Worm (Caenorhabditis elegans) whole organism, dauer: Measurements from ENCODE around the gene str-229.

ENCODE experiments used
- unc-62 ChIP-seq: sonication (generic microtip); optimal IDR thresholded peaks from 2 replicates; lab custom pipeline; 2017; ENCODE audit warnings: missing biosample characterization, missing genetic modification reagents, missing genetic modification characterization

The str-229 gene

DNA sequence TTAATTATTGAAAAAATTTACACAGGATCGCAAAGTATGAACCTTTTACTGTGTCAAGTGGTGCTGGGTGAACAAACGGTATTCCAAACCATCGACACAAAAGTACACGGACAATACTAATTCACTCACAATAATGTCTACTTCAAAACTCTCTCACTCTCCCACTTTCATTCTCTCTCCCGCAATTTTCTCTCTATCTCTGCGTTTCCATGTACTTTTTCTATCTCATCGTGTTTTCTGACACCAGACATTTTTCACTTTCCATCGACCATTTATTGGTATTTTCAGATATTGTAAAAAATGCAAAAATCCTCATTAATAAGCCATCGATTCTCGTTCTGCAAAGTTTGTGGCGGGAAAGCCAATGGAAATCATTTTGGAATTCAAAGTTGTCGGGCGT lies 3.5 kb upstream of the str-229 start, which contains the start of gene nhr-156:
Gene nhr-156 (plus strand): TSS at position 266 of the 400 bp plus-strand sequence.
- TF ChIP-seq unc-62 (GFP tag; lab: Kevin White, UChicago) = no peak

DNA sequence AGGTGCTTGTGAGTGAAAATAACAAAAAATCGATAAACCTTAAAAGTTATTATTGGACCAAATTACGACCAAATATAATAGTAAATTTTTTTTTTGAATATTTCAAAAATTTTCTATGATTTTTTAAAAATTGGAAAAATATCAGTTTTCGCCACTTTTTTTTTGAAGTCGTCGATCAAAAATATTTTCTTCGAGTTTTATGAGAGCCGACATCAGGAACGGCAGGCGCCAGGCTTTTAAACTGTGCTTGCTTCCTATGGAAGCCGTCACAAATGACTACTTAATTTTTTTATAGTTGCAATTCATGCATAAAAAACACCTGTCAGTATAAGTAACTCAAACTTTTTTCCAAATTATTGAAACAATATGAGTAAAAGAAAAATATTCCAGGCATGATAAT lies 1.1 kb upstream of the str-229 start:
- TF ChIP-seq unc-62 (GFP tag; lab: Kevin White, UChicago) = no peak

DNA sequence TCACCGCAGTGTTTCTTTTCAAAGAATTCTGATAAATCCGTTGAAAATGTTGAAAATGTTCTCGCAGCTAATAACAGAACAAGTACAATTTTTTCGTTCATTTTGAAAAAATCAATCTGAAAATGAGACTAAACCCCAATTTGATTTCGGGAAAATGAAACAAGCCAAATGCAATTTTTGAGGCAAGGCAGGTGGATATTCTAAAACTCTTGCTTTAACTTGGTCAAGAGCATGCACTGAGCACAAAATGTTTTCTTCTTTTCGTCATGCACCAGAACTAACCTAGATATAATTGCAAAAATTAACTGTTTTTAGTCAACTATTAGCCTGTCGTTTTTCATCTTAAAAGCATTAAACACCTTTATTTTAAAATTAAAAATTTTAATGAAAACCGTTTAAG lies 2.3 kb downstream of the str-229 start, which contains the start of gene irld-22:
Gene irld-22 (minus strand): TSS at position 101 of the 400 bp plus-strand sequence.
- TF ChIP-seq unc-62 (GFP tag; lab: Kevin White, UChicago) = no peak

DNA sequence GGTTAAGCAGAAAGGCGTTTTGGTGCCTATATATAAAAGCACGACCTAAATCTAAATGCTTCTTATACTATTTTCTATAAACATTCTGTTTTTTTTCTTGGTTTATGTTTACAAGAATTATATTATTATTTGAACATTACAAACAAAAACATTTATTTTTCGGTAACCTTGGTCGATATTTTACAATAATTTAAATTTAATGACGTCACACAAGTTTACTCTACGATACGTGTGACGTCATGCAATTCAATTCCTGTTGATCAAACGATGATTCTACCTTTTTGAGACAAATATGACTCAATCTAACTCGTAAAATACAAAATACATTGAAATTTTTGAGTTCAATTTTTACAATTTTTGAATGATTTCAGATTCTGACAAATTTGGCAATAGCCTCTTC lies 6.3 kb downstream of the str-229 start:
- no peak for TF ChIP-seq unc-62 (GFP tag; lab: Kevin White, UChicago)

DNA sequence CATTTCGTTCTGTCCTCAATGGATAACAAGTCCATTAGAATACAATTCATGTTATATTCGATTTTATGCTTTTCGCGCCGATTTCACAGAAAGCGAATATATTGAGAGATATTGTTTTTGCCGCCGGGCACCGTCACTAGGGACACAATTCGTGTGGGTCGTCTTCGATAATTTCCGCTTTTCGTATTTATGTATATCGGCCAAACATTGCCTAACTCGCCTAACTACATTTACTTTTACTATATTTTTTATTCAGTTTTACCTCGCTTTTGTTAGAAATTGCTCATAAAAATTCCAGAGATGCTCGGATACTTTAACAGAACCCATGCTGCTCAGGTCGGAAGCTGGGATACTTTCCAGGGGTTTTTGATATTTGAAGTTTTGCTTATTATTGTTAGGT lies 7.7 kb downstream of the str-229 start, which contains the start of gene sre-9:
Gene sre-9 (plus strand): TSS at position 301 of the 400 bp plus-strand sequence.
- no peak for TF ChIP-seq unc-62 (GFP tag; lab: Kevin White, UChicago)

DNA sequence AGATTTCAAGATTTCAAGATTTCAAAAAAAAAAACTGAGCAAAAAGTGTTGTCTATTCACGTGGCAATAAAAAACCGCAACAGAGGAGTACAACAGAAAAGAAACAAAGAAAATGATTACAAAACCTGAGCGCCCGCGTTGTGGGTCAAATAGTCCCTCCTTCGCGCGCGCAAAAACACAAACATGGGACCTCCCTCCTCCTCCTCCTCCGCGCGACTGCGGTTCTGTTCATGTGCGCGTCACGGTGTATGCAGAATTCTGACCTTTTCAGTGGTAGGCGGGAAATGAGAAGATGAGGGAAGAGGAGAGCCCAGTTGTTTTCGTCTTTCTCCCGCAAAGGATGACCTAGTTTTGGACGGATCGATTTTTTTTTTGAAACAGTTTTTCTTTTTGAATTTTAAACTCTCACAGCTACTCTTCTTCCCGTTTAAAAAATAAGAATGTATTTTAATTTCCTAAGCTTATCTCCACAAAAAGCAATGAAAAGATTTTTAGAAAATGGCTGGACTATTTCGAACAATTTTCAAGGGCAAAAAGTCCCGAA lies 9.9 kb downstream of the str-229 start, which contains the start of gene C17E7.4:
Gene C17E7.4 (plus strand): TSS at position 494 of the 544 bp plus-strand sequence.
- TF ChIP-seq unc-62 (GFP tag; lab: Kevin White, UChicago) = no peak

DNA sequence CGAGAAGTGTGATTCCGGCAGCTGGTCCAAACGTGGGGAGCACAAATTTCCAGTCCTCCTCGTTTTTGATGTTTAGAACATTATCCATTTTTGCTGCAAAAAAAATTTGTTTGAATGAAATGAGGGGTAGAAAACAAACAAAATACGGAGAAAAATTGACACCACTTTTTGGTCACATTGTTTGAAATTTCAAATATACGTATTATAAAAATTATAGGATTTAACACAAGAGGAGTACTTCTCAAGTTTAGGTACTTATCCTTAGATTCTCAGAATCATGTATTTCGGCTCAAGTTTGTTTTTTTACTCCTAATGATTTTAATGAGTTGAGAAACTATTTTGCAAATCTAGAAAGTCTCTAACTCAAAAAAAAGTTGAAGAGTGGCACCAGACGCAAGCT lies 10.4 kb downstream of the str-229 start, which contains the start of gene C17E7.12:
Gene C17E7.12 (minus strand): TSS at position 101 of the 400 bp plus-strand sequence.
- TF ChIP-seq unc-62 (GFP tag; lab: Kevin White, UChicago) = no peak

DNA sequence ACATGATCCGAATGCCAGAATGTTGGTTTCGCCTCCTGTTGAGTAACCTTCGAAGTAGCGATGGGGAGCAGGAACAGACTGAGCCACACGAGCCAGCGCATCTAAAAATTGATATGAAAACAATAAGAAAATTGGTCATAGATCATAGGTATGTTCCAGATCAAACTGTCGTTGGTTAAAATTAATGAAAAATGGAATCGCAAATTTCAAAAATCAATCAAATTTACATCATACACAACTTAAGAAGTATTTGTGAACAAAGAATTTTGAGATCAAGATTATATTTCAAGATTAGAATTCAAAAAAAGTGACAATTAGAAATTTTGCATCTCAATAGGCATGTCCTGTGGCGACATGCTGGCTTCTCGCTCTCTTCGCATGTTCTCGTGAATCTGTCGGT lies 11.6 kb downstream of the str-229 start, which contains the start of gene C17E7.9:
Gene C17E7.9 (minus strand): TSS at position 101 of the 400 bp plus-strand sequence.
- no peak for TF ChIP-seq unc-62 (GFP tag; lab: Kevin White, UChicago)

DNA sequence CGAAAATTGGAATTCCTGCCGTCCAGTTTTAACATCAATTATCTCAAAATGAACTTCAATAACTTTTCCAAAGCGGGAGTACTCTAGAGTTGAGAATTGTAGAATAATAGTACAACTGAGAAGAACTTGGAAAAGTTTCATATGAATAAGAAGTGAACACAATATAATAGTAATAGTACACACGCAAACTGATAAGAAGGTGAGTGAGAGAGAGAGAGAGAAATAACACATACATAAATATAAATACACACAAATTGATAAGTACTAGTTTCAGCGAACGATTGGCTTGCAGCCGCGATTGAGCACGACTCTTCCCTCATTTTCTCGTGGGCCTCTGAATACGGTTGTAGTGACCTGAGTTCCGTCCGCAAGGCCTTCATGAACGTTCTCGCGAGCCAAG lies 13.2 kb downstream of the str-229 start, which contains the start of gene C17E7.13:
Gene C17E7.13 (minus strand): TSS at position 176 of the 400 bp plus-strand sequence.
- no peak for TF ChIP-seq unc-62 (GFP tag; lab: Kevin White, UChicago)

DNA sequence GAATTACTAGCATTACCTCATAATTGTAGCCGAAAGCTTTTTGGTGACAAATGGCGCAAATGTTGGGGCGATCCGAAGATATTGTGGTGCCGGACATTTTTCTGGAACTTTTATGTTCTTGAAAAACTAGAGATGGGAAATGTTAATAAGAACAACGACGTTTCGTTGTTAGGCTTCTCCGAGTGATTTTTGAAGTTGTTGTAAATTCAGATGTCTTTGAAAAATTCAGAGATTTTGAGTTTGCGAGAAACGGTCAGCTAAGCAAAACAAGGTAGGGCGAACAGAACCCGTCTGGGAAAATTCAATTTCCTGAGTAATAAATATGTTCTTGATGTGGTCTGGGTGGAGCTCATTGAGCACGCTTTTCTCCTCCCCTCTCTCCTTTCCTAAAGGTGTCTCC lies 16.3 kb downstream of the str-229 start, which contains the start of gene nhr-124:
Gene nhr-124 (minus strand): TSS at position 101 of the 400 bp plus-strand sequence.
- TF ChIP-seq unc-62 (GFP tag; lab: Kevin White, UChicago) = no peak

DNA sequence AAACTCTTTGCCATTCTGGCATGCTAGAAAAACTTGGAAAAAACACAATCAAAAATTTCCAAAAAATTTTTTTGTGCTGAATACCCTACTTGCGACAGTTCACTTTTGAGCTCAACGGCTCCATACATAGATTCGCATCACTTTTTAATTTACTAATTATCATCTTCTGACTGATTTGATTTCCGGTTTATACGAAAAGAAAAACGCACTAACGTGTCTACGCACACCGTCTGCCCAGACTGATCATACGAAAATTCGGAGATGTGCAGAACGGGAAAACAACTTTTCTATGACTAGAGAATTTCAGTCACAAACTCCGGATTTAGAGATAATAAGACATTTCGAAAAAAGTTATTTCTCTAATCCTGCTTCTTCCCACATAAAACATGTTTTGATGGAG lies 17.8 kb downstream of the str-229 start:
- no peak for TF ChIP-seq unc-62 (GFP tag; lab: Kevin White, UChicago)

DNA sequence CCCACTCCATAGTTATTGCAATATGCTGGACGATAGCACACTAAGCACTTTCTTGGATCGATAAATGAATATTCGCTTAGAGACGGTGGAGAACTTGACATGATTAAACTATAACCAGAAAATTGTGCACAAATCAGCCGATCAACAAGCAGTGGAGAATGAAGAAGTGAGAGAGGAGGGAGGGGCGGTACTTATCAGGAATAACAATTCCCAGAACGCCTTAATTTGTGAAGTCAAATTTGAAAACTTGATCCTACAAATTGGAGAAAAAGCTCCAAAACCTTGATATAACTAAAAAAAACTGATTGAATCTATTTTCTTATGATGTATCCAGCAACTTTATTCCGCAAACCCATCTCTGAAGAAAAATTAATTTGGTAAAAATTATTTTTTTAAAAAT lies 24.1 kb downstream of the str-229 start, which contains the start of gene nhr-159:
Gene nhr-159 (minus strand): TSS at position 101 of the 400 bp plus-strand sequence.
- TF ChIP-seq unc-62 (GFP tag; lab: Kevin White, UChicago) = no peak

DNA sequence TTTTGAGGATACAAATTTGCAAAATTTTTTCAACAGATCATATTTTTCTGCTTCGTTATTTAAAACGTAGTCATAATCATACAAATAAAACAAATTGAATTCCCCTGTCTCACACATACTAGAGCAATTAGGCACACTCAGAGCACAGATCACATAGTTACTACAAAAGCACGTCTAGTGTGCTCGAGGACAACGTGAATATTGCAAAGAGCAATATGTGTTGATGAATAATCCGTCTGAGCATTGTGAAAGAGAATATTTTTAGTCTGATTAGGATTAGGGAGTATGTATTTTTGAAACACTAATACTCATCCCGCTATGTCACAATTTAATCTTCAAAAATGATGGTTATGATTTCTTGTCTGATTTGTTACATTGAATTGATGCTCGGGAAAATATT lies 25.1 kb downstream of the str-229 start:
- no peak for TF ChIP-seq unc-62 (GFP tag; lab: Kevin White, UChicago)

DNA sequence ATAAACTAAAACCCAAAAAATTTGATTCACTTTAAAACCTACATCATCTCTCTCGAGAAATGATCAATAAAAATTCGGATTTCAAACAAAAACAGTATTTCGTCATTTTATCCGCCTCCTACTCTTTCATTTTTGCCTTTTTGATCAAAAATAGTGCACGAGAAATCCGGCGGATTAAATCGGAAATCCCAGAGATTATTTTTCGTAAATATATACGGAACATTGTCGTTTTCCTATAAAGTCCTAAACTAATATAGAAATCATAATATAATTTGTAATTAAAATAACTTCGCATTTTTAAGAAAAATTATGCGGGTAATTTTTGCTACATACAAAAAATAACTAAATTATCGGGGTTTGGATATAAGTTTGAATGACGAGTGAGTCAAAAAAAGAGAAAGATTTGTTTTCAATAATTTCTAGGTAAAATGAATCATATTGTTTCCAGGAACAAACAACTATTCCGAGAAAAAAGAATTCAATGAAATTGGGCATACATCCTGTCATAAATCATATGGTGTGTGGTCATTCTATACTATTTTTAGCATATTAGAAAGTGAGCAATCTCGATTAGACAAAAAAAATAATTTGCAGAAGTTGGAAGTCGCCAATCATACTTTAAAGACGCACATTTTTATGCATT lies 28.1 kb downstream of the str-229 start, which contains the start of gene nhr-158:
Gene nhr-158 (minus strand): TSS at position 51 of the 643 bp plus-strand sequence.
- TF ChIP-seq unc-62 (GFP tag; lab: Kevin White, UChicago) = no peak

DNA sequence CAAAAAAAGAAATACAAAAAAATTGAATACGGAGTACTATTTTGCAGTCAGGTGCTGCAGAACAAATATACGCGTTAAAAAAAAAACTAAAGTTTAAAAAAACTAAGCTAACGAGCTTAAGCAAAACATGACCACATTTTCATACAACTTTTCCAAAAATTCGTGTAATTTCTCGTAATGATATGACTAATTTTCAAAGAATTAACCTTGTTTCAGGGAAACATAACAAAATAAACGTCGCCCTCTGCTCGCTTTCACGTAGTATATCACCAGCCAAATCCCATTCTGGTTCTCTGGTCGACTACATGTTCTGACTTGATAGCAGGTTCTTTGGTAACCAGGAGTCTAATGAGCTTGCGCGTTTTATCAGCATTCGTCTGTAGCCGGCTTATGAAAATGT lies 32.0 kb downstream of the str-229 start:
- no peak for TF ChIP-seq unc-62 (GFP tag; lab: Kevin White, UChicago)

DNA sequence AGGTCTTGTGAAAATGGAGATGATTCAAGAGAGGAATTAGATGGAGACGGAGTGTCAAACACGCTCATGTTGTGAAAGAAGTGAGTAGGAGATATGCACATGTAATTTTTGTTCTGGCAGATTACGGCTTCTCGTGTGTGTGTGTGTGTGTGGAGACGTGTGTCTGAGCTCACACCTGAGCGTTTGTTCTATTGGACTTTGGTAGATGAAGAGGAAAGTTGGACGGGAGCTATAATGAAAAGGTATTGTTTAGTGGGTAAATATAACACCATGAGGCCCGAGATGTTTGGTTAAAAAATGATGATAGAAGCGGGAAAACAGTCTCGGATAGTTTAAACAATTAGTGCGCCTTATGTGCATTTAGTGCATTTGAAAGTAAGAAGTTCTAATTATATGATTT lies 33.5 kb downstream of the str-229 start, which contains the start of gene nhr-157:
Gene nhr-157 (minus strand): TSS at position 101 of the 400 bp plus-strand sequence.
- TF ChIP-seq unc-62 (GFP tag; lab: Kevin White, UChicago) = no peak
